Worm (Caenorhabditis elegans): ENCODE data around the gene clc-18.

clc-18 gene

ce11 chrV:4063559-4064164 is 46.1 kb downstream of the clc-18 start:
- TF ChIP-seq unc-86 (tag; optimal IDR thresholded peaks at IDR 0.05) (peak; percentile 34), lin-35 (GFP tag; optimal IDR thresholded peaks at IDR 0.05) (peak; percentile 48 to 70), dsc-1 (tag; optimal IDR thresholded peaks at IDR 0.05) (peak; percentile 38), efl-1 (optimal IDR thresholded peaks at IDR 0.05) (peak; percentile 62 to 75), efl-1 (GFP tag; optimal IDR thresholded peaks at IDR 0.05 in 1 of 2) (peak; percentile 69 to 96), nhr-19 (GFP tag; conservative IDR thresholded peaks at IDR 0.05) (peak; percentile 93), nhr-85 (tag) (peak; percentile 65), grh-1 (GFP tag; IDR thresholded peaks at IDR 0.05) (peak; percentile 86), dpl-1 (GFP tag; optimal IDR thresholded peaks at IDR 0.05) (peak; percentile 42 to 67 (median 48)), swsn-7 (tag; optimal IDR thresholded peaks at IDR 0.05) (peak; percentile 37), xbp-1 (tag; optimal IDR thresholded peaks at IDR 0.05) (peak; percentile 45), lsy-2 (tag; optimal IDR thresholded peaks at IDR 0.05) (peak; percentile 81 to 93), fkh-8 (tag; optimal IDR thresholded peaks at IDR 0.05) (peak; percentile 19), rnt-1 (tag; optimal IDR thresholded peaks at IDR 0.05) (peak; percentile 58), ceh-88 (GFP tag; IDR thresholded peaks at IDR 0.05) (peak; percentile 84), unc-98 (GFP tag; IDR thresholded peaks at IDR 0.05) (peak; percentile 89), nhr-47 (tag; optimal IDR thresholded peaks at IDR 0.05) (peak; percentile 73), isw-1 (GFP tag; IDR thresholded peaks at IDR 0.05) (peak; percentile 88), mab-9 (GFP tag; IDR thresholded peaks at IDR 0.05) (peak; percentile 84), F16B12.6 (tag; optimal IDR thresholded peaks at IDR 0.05) (peak; percentile 49), nhr-20 (tag; optimal IDR thresholded peaks at IDR 0.05) (peak; percentile 48)
